Worm (Caenorhabditis elegans): ENCODE data around the gene F49H6.5.

F49H6.5 gene

ce11 chrV:17019690-17020089 lies 3.4 kb upstream of the F49H6.5 start, which contains the start of gene F49H6.17:
F49H6.17 (plus strand) TSS chrV:17019990.
- TF ChIP-seq pha-4 (tag; optimal IDR thresholded peaks at IDR 0.05) (no peak), K02D7.2 (tag; optimal IDR thresholded peaks at IDR 0.05) (no peak), ceh-22 (tag; optimal IDR thresholded peaks at IDR 0.05) (no peak), T23F11.4 (GFP tag; optimal IDR thresholded peaks at IDR 0.05) (no peak), lin-11 (tag; optimal IDR thresholded peaks at IDR 0.05) (no peak), pat-9 (tag; optimal IDR thresholded peaks at IDR 0.05) (no peak), ceh-19 (GFP tag; optimal IDR thresholded peaks at IDR 0.05) (no peak), ceh-31 (tag; optimal IDR thresholded peaks at IDR 0.05) (no peak), hlh-13 (GFP tag; optimal IDR thresholded peaks at IDR 0.05) (no peak)

ce11 chrV:17021361-17021760 lies 1.7 kb upstream of the F49H6.5 start, which contains the start of gene F49H6.12:
F49H6.12 (minus strand) TSS chrV:17021461.
- TF ChIP-seq ztf-16 (tag; optimal IDR thresholded peaks at IDR 0.05) (no peak), npax-4 (tag; optimal IDR thresholded peaks at IDR 0.05) (no peak), hlh-6 (tag; optimal IDR thresholded peaks at IDR 0.05) (no peak), sdc-2 (tag; optimal IDR thresholded peaks at IDR 0.05) (no peak), pha-2 (tag; optimal IDR thresholded peaks at IDR 0.05) (no peak), K02D7.2 (tag; optimal IDR thresholded peaks at IDR 0.05) (no peak), elt-2 (tag; optimal IDR thresholded peaks at IDR 0.05) (no peak), ceh-6 (GFP tag; optimal IDR thresholded peaks at IDR 0.05) (no peak), rnt-1 (tag; optimal IDR thresholded peaks at IDR 0.05) (no peak), che-1 (tag; optimal IDR thresholded peaks at IDR 0.05) (no peak), unc-86 (tag; optimal IDR thresholded peaks at IDR 0.05) (no peak), nfya-1 (tag; optimal IDR thresholded peaks at IDR 0.05) (no peak), madf-2 (tag; optimal IDR thresholded peaks at IDR 0.05) (no peak), ttx-3 (tag; optimal IDR thresholded peaks at IDR 0.05) (no peak), tbx-2 (tag; optimal IDR thresholded peaks at IDR 0.05) (no peak), lin-11 (tag; optimal IDR thresholded peaks at IDR 0.05) (no peak), ceh-9 (tag; optimal IDR thresholded peaks at IDR 0.05) (no peak), ahr-1 (tag; optimal IDR thresholded peaks at IDR 0.05) (no peak)

ce11 chrV:17022100-17022499 lies 941 bp upstream of the F49H6.5 start:
- peak; percentile 66 for TF ChIP-seq pag-3 (tag; optimal IDR thresholded peaks at IDR 0.05; ENCODE audit: borderline replicate concordance)

ce11 chrV:17026289-17026688 lies 3.2 kb downstream of the F49H6.5 start, which contains the start of gene F49H6.15:
F49H6.15 (minus strand) TSS chrV:17026389.
- TF ChIP-seq ztf-16 (tag; optimal IDR thresholded peaks at IDR 0.05), result no peak
- TF ChIP-seq nhr-11 (tag; optimal IDR thresholded peaks at IDR 0.05), result no peak
- no peak for TF ChIP-seq hlh-6 (tag; optimal IDR thresholded peaks at IDR 0.05)
- no peak for TF ChIP-seq unc-55 (GFP tag; optimal IDR thresholded peaks at IDR 0.05)
- TF ChIP-seq Y22D7AL.16 (tag; optimal IDR thresholded peaks at IDR 0.05), result no peak
- no peak for TF ChIP-seq pha-2 (tag; optimal IDR thresholded peaks at IDR 0.05)
- no peak for TF ChIP-seq pat-9 (tag; optimal IDR thresholded peaks at IDR 0.05)
- TF ChIP-seq C38D4.7 (GFP tag; optimal IDR thresholded peaks at IDR 0.05), result no peak

ce11 chrV:17030430-17030829 lies 7.4 kb downstream of the F49H6.5 start:
- TF ChIP-seq npax-4 (tag; optimal IDR thresholded peaks at IDR 0.05) (no peak), tbx-7 (tag; optimal IDR thresholded peaks at IDR 0.05) (no peak)

- TF ChIP-seq ceh-22 (tag; optimal IDR thresholded peaks at IDR 0.05), result no peak
- TF ChIP-seq dve-1 (tag; optimal IDR thresholded peaks at IDR 0.05), result no peak
- no peak for TF ChIP-seq ceh-18 (tag; optimal IDR thresholded peaks at IDR 0.05)
- no peak for TF ChIP-seq hlh-6 (tag; optimal IDR thresholded peaks at IDR 0.05)
- no peak for TF ChIP-seq unc-55 (GFP tag; optimal IDR thresholded peaks at IDR 0.05)
- no peak for TF ChIP-seq fax-1 (tag; optimal IDR thresholded peaks at IDR 0.05)
- TF ChIP-seq nhr-11 (tag; optimal IDR thresholded peaks at IDR 0.05), result no peak
- no peak for TF ChIP-seq K02D7.2 (tag; optimal IDR thresholded peaks at IDR 0.05)
- TF ChIP-seq T23F11.4 (GFP tag; optimal IDR thresholded peaks at IDR 0.05), result no peak
- TF ChIP-seq tbx-2 (tag; optimal IDR thresholded peaks at IDR 0.05), result no peak
Observed at ce11 chrV:17035850-17036249, 12.8 kb downstream of the F49H6.5 start, which contains the start of gene srz-94. srz-94 (minus strand) TSS chrV:17035950.
